Fruit fly (Drosophila melanogaster): ENCODE data around the gene nmo.

Gene nmo

DNA sequence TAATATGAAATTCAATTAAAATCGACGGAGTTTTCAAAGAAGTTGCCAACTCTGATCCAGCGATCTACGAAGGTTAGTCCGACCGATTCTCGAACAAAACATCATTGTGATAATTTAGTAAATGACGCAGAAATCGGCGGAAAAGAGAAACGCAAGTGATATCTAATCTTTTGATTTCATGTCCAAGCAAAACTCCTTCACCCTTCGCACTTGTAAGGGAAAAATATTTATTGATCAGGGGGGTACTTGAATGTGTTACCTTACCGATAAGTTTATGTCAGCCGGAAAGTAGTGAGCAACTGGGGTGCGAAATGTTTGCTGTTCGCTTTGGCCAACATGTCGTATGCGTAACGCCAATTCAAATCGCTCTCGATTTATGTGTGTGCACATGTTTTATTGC, 118.3 kb downstream of the nmo start:
- TF ChIP-seq CG8478 (optimal IDR thresholded peaks at IDR 0.05), result no peak
- TF ChIP-seq CTCF (optimal IDR thresholded peaks at IDR 0.05), result no peak
